Worm (Caenorhabditis elegans): ENCODE measurements around the gene F09E5.7.

Gene F09E5.7

DNA sequence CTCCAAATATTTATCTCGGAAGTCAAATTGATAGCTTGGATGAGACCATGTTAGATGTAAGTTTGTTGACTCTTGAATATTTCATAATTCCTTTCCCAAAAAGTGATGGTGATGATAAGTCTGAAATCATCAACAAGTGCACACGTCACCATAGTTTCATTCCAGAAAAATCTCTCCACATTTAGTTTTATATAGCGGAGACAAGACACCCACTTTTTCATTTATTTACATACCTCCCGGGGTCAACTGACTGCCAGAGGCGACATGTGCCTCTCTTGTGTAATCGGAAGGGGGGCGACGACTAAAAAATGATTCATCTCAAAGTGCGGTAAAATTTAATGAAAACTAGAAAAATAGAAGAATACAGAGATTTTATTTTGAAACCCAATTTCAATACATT lies 13.6 kb upstream of the F09E5.7 start (continued):
- no peak for TF ChIP-seq lsl-1 (GFP tag; optimal IDR thresholded peaks at IDR 0.05)
- TF ChIP-seq Y53F4B.3 (GFP tag; IDR thresholded peaks at IDR 0.05), result no peak
- TF ChIP-seq Y67H2A.10 (GFP tag; conservative IDR thresholded peaks at IDR 0.05), result no peak
- TF ChIP-seq fkh-3 (tag; optimal IDR thresholded peaks at IDR 0.05), result no peak
- no peak for TF ChIP-seq ccch-3 (GFP tag; optimal IDR thresholded peaks at IDR 0.05)
- no peak for TF ChIP-seq gei-17 (GFP tag; optimal IDR thresholded peaks at IDR 0.05)
- TF ChIP-seq ama-1 (optimal IDR thresholded peaks at IDR 0.05), result no peak
- TF ChIP-seq ama-1 (GFP tag; optimal IDR thresholded peaks at IDR 0.05), result no peak
- TF ChIP-seq aptf-3 (GFP tag; IDR thresholded peaks at IDR 0.05), result no peak
- TF ChIP-seq Y95B8A.8 (GFP tag; IDR thresholded peaks at IDR 0.05), result no peak
- no peak for TF ChIP-seq ztf-26 (tag; optimal IDR thresholded peaks at IDR 0.05)
- TF ChIP-seq nfyb-1 (GFP tag; IDR thresholded peaks at IDR 0.05), result no peak
- no peak for TF ChIP-seq lin-54 (GFP tag; optimal IDR thresholded peaks at IDR 0.05)
- TF ChIP-seq cebp-2 (GFP tag; IDR thresholded peaks at IDR 0.05), result no peak
- no peak for TF ChIP-seq pbrm-1 (GFP tag; IDR thresholded peaks at IDR 0.05)
- no peak for TF ChIP-seq F37B4.10 (GFP tag; IDR thresholded peaks at IDR 0.05)
- no peak for TF ChIP-seq madf-8 (GFP tag; conservative IDR thresholded peaks at IDR 0.05)
- TF ChIP-seq sdz-38 (tag; optimal IDR thresholded peaks at IDR 0.05), result no peak

DNA sequence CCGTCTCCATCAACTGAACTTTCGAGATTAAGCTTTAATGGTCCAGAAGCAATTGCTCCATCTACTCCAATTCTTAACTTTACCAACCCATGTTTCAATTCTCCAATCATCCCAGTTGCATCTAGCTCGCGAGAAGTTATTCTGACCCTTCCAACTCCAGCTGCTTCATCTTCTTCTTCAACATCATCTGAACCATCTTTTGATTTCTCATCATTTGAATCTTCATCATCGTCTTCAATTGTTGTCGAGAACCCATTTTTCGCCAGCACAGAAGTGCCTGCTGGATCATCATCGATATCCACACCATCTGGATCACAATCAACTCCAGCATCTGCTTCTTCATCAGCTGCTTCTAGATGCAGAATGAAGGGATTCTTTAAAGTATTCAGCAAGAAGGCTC lies 12.4 kb upstream of the F09E5.7 start:
- TF ChIP-seq mcd-1 (GFP tag; IDR thresholded peaks at IDR 0.05) (no peak), sea-2 (GFP tag; IDR thresholded peaks at IDR 0.05) (no peak), tbx-9 (tag; optimal IDR thresholded peaks at IDR 0.05; ENCODE audit: borderline replicate concordance) (no peak), akir-1 (GFP tag; optimal IDR thresholded peaks at IDR 0.05) (no peak), ccch-3 (GFP tag; optimal IDR thresholded peaks at IDR 0.05) (no peak), let-607 (tag; optimal IDR thresholded peaks at IDR 0.05) (no peak), chd-7 (tag; optimal IDR thresholded peaks at IDR 0.05) (no peak), K11D2.4 (GFP tag; IDR thresholded peaks at IDR 0.05) (no peak), F55B11.4 (tag; optimal IDR thresholded peaks at IDR 0.05; ENCODE audit: borderline replicate concordance, insufficient read depth) (no peak), attf-3 (GFP tag; conservative IDR thresholded peaks at IDR 0.05) (no peak), atf-7 (tag; optimal IDR thresholded peaks at IDR 0.05) (no peak)

DNA sequence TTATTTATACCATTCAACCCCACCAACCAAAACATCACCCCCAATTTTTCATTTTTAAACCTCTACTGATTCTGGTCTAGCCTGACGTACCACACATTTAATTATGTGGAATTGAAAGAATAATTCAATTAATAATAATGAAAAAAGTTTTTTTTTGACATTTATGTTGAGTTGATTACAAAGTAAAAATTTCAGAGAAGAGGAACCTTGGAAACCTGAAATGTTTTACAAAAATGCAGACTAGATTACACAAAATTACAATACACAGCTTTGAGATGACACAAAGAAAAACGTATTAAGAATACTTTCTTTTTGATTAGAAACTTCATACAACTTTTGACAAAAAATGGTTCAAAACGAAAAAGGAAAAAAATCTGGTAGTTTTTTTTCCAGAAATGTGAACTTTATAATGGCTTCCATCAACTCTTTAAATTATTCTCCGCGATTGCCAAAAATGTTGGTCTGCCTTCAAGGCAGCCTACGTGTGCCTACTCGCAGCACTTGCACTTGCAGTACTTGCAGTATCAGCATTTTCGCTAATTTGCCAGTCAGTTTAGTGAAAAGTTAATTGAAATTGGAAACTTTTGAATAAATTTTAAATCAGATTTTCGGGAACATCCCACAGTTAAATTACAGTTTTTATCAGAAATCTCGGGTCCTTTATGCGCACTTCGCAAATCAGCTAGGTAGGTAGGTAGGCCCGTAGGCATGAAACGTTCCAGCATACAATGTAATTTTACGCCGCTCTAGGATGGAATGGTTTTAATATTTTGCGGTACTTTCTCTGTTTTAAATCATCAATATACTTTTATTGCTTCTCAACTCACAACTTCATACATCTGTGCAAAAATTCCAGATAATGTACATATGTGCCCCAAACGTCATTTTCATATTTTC lies 11.0 kb upstream of the F09E5.7 start:
- no peak for TF ChIP-seq fkh-3 (tag; optimal IDR thresholded peaks at IDR 0.05)
- TF ChIP-seq dox-1 (GFP tag; IDR thresholded peaks at IDR 0.05), result peak; percentile 58
- TF ChIP-seq madf-3 (GFP tag; IDR thresholded peaks at IDR 0.05), result peak; percentile 71; the same call in 1 of the 2 replicates
- no peak; the same call in 1 of the 2 replicates for TF ChIP-seq cebp-1 (GFP tag; IDR thresholded peaks at IDR 0.05)
- TF ChIP-seq cebp-1 (tag; optimal IDR thresholded peaks at IDR 0.05), result peak; percentile 61
- peak; percentile 64; the same call in 1 of the 2 replicates for TF ChIP-seq ceh-40 (GFP tag; IDR thresholded peaks at IDR 0.05)
- TF ChIP-seq K12H6.12 (tag; optimal IDR thresholded peaks at IDR 0.05), result peak; percentile 5
- TF ChIP-seq somi-1 (GFP tag; optimal IDR thresholded peaks at IDR 0.05), result no peak
- peak; percentile 6 for TF ChIP-seq die-1 (tag; optimal IDR thresholded peaks at IDR 0.05)
- TF ChIP-seq chd-7 (tag; optimal IDR thresholded peaks at IDR 0.05), result peak; percentile 37
- peak; percentile 17; the same call in 1 of the 2 replicates for TF ChIP-seq madf-6 (GFP tag; IDR thresholded peaks at IDR 0.05)
- TF ChIP-seq ztf-3 (GFP tag; optimal IDR thresholded peaks at IDR 0.05), result no peak
- TF ChIP-seq zfh-2 (GFP tag; conservative IDR thresholded peaks at IDR 0.05), result no peak
- TF ChIP-seq nfyb-1 (GFP tag; IDR thresholded peaks at IDR 0.05), result 0 out of 2 replicates have a peak, but pooled peaks have one; percentile 69
- peak; percentile 37; the same call in 1 of the 2 replicates for TF ChIP-seq K11D2.4 (GFP tag; IDR thresholded peaks at IDR 0.05)
- peak; percentile 8 for TF ChIP-seq ZK185.1 (tag; optimal IDR thresholded peaks at IDR 0.05; ENCODE audit: poor library complexity, severe bottlenecking)
- TF ChIP-seq ets-4 (GFP tag; optimal IDR thresholded peaks at IDR 0.05), result no peak
- no peak for TF ChIP-seq ama-1 (optimal IDR thresholded peaks at IDR 0.05)
- peak in 1 of 2 experiments; percentile 19 for TF ChIP-seq ama-1 (GFP tag; optimal IDR thresholded peaks at IDR 0.05)
- no peak for TF ChIP-seq hmg-1.2 (GFP tag; IDR thresholded peaks at IDR 0.05)
- peak; percentile 28 for TF ChIP-seq repo-1 (tag; optimal IDR thresholded peaks at IDR 0.05)
- no peak for TF ChIP-seq Y53F4B.3 (GFP tag; IDR thresholded peaks at IDR 0.05)
- TF ChIP-seq B0261.1 (tag; optimal IDR thresholded peaks at IDR 0.05), result no peak
